Worm (Caenorhabditis elegans) whole organism, L4 larva: ENCODE results near the gene F13A2.10.
"Not testable (repeated sequence)": the region's sequence is repeated elsewhere in the genome, so short reads cannot be mapped to it uniquely, and the experiment has no call there.

Source experiments
- F37D6.2 ChIP-seq: sonication (generic microtip); optimal IDR thresholded peaks from 2 replicates; lab custom pipeline; 2016; ENCODE audit warnings: mild to moderate bottlenecking, missing genetic modification characterization, missing compliant biosample characterization
- T20F7.1 ChIP-seq: fragments of 200-800 bp; sonication (Bioruptor generic); optimal IDR thresholded peaks from 2 replicates; lab custom pipeline; 2018; ENCODE audit warnings: mild to moderate bottlenecking, missing genetic modification characterization, missing compliant biosample characterization
- aha-1 ChIP-seq: fragments of 150-350 bp; peaks from one replicate; lab custom pipeline; 2014; ENCODE audit warnings: missing biosample characterization, missing genetic modification characterization
- ama-1 ChIP-seq: fragments of 150-350 bp; optimal IDR thresholded peaks from 2 replicates; lab custom pipeline; 2014; ENCODE audit warnings: inconsistent platforms, mixed read lengths
- arid-1 ChIP-seq: fragments of 200-800 bp; sonication (Bioruptor generic); conservative IDR thresholded peaks from 2 replicates; pipeline ENCODE4 v1.3.6; 2022; ENCODE audit warnings: missing genetic modification reagents, missing genetic modification characterization, missing compliant biosample characterization
- ceh-20 ChIP-seq: fragments of 200-800 bp; sonication (Bioruptor generic); IDR thresholded peaks from 2 replicates; pipeline ENCODE4 v1.3.6; 2022; ENCODE audit warnings: missing genetic modification reagents, missing genetic modification characterization, missing compliant biosample characterization
- ceh-62 ChIP-seq: sonication (generic microtip); optimal IDR thresholded peaks from 2 replicates; lab custom pipeline; 2017; ENCODE audit warnings: missing biosample characterization, missing genetic modification characterization
- ceh-82 ChIP-seq: sonication (generic microtip); optimal IDR thresholded peaks from 2 replicates; lab custom pipeline; 2017; ENCODE audit warnings: missing biosample characterization, missing genetic modification characterization
- ctbp-1 ChIP-seq: fragments of 200-800 bp; sonication (Bioruptor generic); IDR thresholded peaks from 2 replicates; pipeline ENCODE4 v1.3.6; 2022; ENCODE audit warnings: missing genetic modification reagents, missing genetic modification characterization, missing compliant biosample characterization
- daf-19 ChIP-seq: fragments of 200-800 bp; sonication (Bioruptor generic); conservative IDR thresholded peaks from 2 replicates; pipeline ENCODE4 v1.3.6; 2022; ENCODE audit warnings: missing genetic modification characterization, missing compliant biosample characterization
- daf-8 ChIP-seq: fragments of 200-800 bp; sonication (Bioruptor generic); IDR thresholded peaks from 2 replicates; pipeline ENCODE4 v1.3.6; 2022; ENCODE audit warnings: missing genetic modification characterization, missing compliant biosample characterization
- dmd-6 ChIP-seq: fragments of 200-800 bp; sonication (Bioruptor generic); IDR thresholded peaks from 2 replicates; pipeline ENCODE4 v1.3.6; 2022; ENCODE audit warnings: missing genetic modification reagents, missing genetic modification characterization, missing compliant biosample characterization
- dmd-8 ChIP-seq: fragments of 200-800 bp; sonication (Bioruptor generic); IDR thresholded peaks from 2 replicates; pipeline ENCODE4 v1.3.6; 2022; ENCODE audit warnings: missing genetic modification characterization, missing compliant biosample characterization
- dpl-1 ChIP-seq: fragments of 150-350 bp; optimal IDR thresholded peaks from 2 replicates; lab custom pipeline; 2014; ENCODE audit warnings: missing biosample characterization, missing genetic modification reagents, missing genetic modification characterization
- egl-27 ChIP-seq: sonication (generic microtip); optimal IDR thresholded peaks from 3 replicates; lab custom pipeline; 2017; ENCODE audit warnings: missing biosample characterization, missing genetic modification reagents, missing genetic modification characterization
- fkh-10 ChIP-seq: fragments of 150-350 bp; optimal IDR thresholded peaks from 2 replicates; lab custom pipeline; 2014; ENCODE audit warnings: missing biosample characterization, missing genetic modification reagents, missing genetic modification characterization
- hlh-30 ChIP-seq: sonication (generic microtip); optimal IDR thresholded peaks from 2 replicates; lab custom pipeline; 2017; ENCODE audit warnings: antibody characterized with exemption, mild to moderate bottlenecking, missing genetic modification characterization, missing compliant biosample characterization; ENCODE audit not compliant: insufficient read depth
- hmg-1.1 ChIP-seq: fragments of 200-800 bp; sonication (Bioruptor generic); IDR thresholded peaks from 2 replicates; pipeline ENCODE4 v1.3.6; 2022; ENCODE audit warnings: missing genetic modification reagents, missing genetic modification characterization, missing compliant biosample characterization
- lim-7 ChIP-seq: fragments of 200-800 bp; sonication (Bioruptor generic); IDR thresholded peaks from 2 replicates; pipeline ENCODE4 v1.3.6; 2022; ENCODE audit warnings: missing genetic modification characterization, missing compliant biosample characterization
- lin-38 ChIP-seq: fragments of 200-800 bp; sonication (Bioruptor generic); IDR thresholded peaks from 2 replicates; pipeline ENCODE4 v1.3.6; 2022; ENCODE audit warnings: missing genetic modification reagents, missing genetic modification characterization, missing compliant biosample characterization
- lin-39 ChIP-seq: fragments of 150-350 bp; optimal IDR thresholded peaks from 2 replicates; lab custom pipeline; 2014; ENCODE audit warnings: missing biosample characterization, missing genetic modification reagents, missing genetic modification characterization
- mep-1 ChIP-seq: fragments of 150-350 bp; sonication (generic microtip); optimal IDR thresholded peaks from 3 replicates; lab custom pipeline; 2014; ENCODE audit warnings: missing biosample characterization, missing genetic modification characterization
- mes-2 ChIP-seq: sonication (generic microtip); optimal IDR thresholded peaks from 2 replicates; lab custom pipeline; 2016; ENCODE audit warnings: missing genotype, mild to moderate bottlenecking, missing genetic modification characterization, missing compliant biosample characterization; ENCODE audit not compliant: poor library complexity, severe bottlenecking
- nhr-11 ChIP-seq: fragments of 150-350 bp; optimal IDR thresholded peaks from 2 replicates; lab custom pipeline; 2014; ENCODE audit warnings: missing biosample characterization, missing genetic modification characterization
- nhr-111 ChIP-seq: fragments of 200-800 bp; sonication (Bioruptor generic); optimal IDR thresholded peaks from 2 replicates; lab custom pipeline; 2018; ENCODE audit warnings: mild to moderate bottlenecking, missing genetic modification characterization, missing compliant biosample characterization
- nhr-42 ChIP-seq: fragments of 200-800 bp; sonication (Bioruptor generic); IDR thresholded peaks from 2 replicates; pipeline ENCODE4 v1.3.6; 2022; ENCODE audit warnings: missing genetic modification characterization, missing compliant biosample characterization
- nhr-76 ChIP-seq: fragments of 150-350 bp; optimal IDR thresholded peaks from 2 replicates; lab custom pipeline; 2014; ENCODE audit warnings: missing biosample characterization, missing genetic modification characterization
- php-3 ChIP-seq: fragments of 200-800 bp; sonication (Bioruptor generic); IDR thresholded peaks from 2 replicates; pipeline ENCODE4 v1.3.6; 2022; ENCODE audit warnings: missing genetic modification reagents, missing genetic modification characterization, missing compliant biosample characterization
- set-16 ChIP-seq: fragments of 200-800 bp; sonication (Bioruptor generic); IDR thresholded peaks from 2 replicates; pipeline ENCODE4 v1.3.6; 2022; ENCODE audit warnings: missing genetic modification reagents, missing genetic modification characterization, missing compliant biosample characterization
- tag-97 ChIP-seq: fragments of 200-800 bp; sonication (Bioruptor generic); IDR thresholded peaks from 2 replicates; pipeline ENCODE4 v1.3.6; 2022; ENCODE audit warnings: missing genetic modification characterization, missing compliant biosample characterization
- unc-39 ChIP-seq: sonication (generic microtip); optimal IDR thresholded peaks from 2 replicates; lab custom pipeline; 2017; ENCODE audit warnings: missing biosample characterization, missing genetic modification characterization
- unc-62 ChIP-seq, 3 experiments: fragments of 150-350 bp in 1 of 3; sonication (generic microtip); optimal IDR thresholded peaks in 2 of 3; peaks in 1 of 3; 1 replicate in 1 of 3; 2 replicates in 2 of 3; lab custom pipeline; 2014 to 2017; ENCODE audit warnings: missing biosample characterization in 3 of 3, missing genetic modification characterization in 3 of 3, missing genetic modification reagents in 3 of 3, missing genotype in 1 of 3
- zfp-3 ChIP-seq: fragments of 200-800 bp; sonication (Bioruptor generic); conservative IDR thresholded peaks from 2 replicates; pipeline ENCODE4 v1.3.6; 2022; ENCODE audit warnings: missing genetic modification reagents, missing genetic modification characterization, missing compliant biosample characterization
- zip-11 ChIP-seq: fragments of 200-800 bp; sonication (Bioruptor generic); IDR thresholded peaks from 2 replicates; pipeline ENCODE4 v1.3.6; 2022; ENCODE audit warnings: missing genetic modification characterization, missing compliant biosample characterization
- ztf-7 ChIP-seq: fragments of 150-350 bp; optimal IDR thresholded peaks from 2 replicates; lab custom pipeline; 2014; ENCODE audit warnings: missing biosample characterization, missing genetic modification characterization

The F13A2.10 gene

ce11 chrV:4386173-4386572 is at the start of gene F13A2.10:
TSS of gene F13A2.10 (minus strand) at chrV:4386273.
- TF ChIP-seq lin-38 (GFP tag; lab: Robert Waterston, UW) (no peak), aha-1 (tag; lab: Kevin White, UChicago) (peak; percentile 34)

ce11 chrV:4435411-4435981 is 49.4 kb upstream of the F13A2.10 start, which contains the start of gene Y47D7A.13:
TSS of gene Y47D7A.13 (minus strand) at chrV:4435927.
- TF ChIP-seq unc-39 (tag; lab: Kevin White, UChicago), result no peak
- peak; percentile 96 for TF ChIP-seq set-16
- 0 out of 2 replicates have a peak, but pooled peaks have one; percentile 17 for TF ChIP-seq lin-38 (GFP tag; lab: Robert Waterston, UW)
- TF ChIP-seq, all 104 proteins: peak for 2

- no peak for TF ChIP-seq nhr-11 (tag; lab: Kevin White, UChicago)
- TF ChIP-seq aha-1 (tag; lab: Kevin White, UChicago), result peak; percentile 82
- TF ChIP-seq ceh-82 (tag; lab: Kevin White, UChicago), result no peak
- peak; percentile 96 for TF ChIP-seq set-16
- TF ChIP-seq ztf-7 (tag; lab: Kevin White, UChicago), result no peak
- no peak for TF ChIP-seq daf-19 (GFP tag; lab: Robert Waterston, UW)
- no peak for TF ChIP-seq F37D6.2 (tag; lab: Kevin White, UChicago)
- 0 out of 2 replicates have a peak, but pooled peaks have one; percentile 45 for TF ChIP-seq dmd-8
Measured at ce11 chrV:4432783-4433237, 46.7 kb upstream of the F13A2.10 start, which contains the start of gene Y47D7A.15. TSS of gene Y47D7A.15 (minus strand) at chrV:4433187.

ce11 chrV:4432196-4432595 is 46.1 kb upstream of the F13A2.10 start:
- TF ChIP-seq unc-62 (GFP tag; optimal IDR thresholded peaks at IDR 0.05 in 1 of 2; lab: Kevin White, UChicago) (peak in 1 of 2 experiments; percentile 22), set-16 (peak; percentile 46; the same call in 1 of the 2 replicates)
- TF ChIP-seq unc-62 (tag; optimal IDR thresholded peaks at IDR 0.05; lab: Kevin White, UChicago), result not testable (repeated sequence)
- TF ChIP-seq, all 104 proteins: peak for 2; not testable (repeated sequence) for 102

ce11 chrV:4429576-4429975 is 43.5 kb upstream of the F13A2.10 start, which contains the start of gene Y47D7A.12:
TSS of gene Y47D7A.12 (minus strand) at chrV:4429676.
- TF ChIP-seq lin-39 (tag; lab: Kevin White, UChicago) (no peak), egl-27 (tag; lab: Kevin White, UChicago) (no peak), zip-11 (GFP tag; lab: Robert Waterston, UW) (no peak), ama-1 (no peak), ctbp-1 (no peak), mes-2 (tag; lab: Kevin White, UChicago) (no peak), fkh-10 (no peak), tag-97 (GFP tag; lab: Robert Waterston, UW) (no peak)
- TF ChIP-seq, all 104 proteins: peak for 0

ce11 chrV:4428202-4428601 is 42.1 kb upstream of the F13A2.10 start, which contains the start of gene Y47D7A.11:
TSS of gene Y47D7A.11 (minus strand) at chrV:4428302.
- TF ChIP-seq unc-62 (GFP tag; optimal IDR thresholded peaks at IDR 0.05 in 1 of 2; lab: Kevin White, UChicago) (peak in 1 of 2 experiments; percentile 28), unc-62 (tag; optimal IDR thresholded peaks at IDR 0.05; lab: Kevin White, UChicago) (no peak), daf-8 (GFP tag; lab: Robert Waterston, UW) (no peak), tag-97 (GFP tag; lab: Robert Waterston, UW) (no peak), arid-1 (no peak), nhr-76 (tag; lab: Kevin White, UChicago) (no peak), ctbp-1 (no peak), lim-7 (GFP tag; lab: Robert Waterston, UW) (no peak), T20F7.1 (no peak)
- TF ChIP-seq, all 104 proteins: peak for 1

- no peak for TF ChIP-seq ceh-62 (tag; lab: Kevin White, UChicago)
- TF ChIP-seq nhr-42 (GFP tag; lab: Robert Waterston, UW), result no peak
- no peak for TF ChIP-seq dpl-1
- no peak for TF ChIP-seq hlh-30
- no peak for TF ChIP-seq ceh-20 (GFP tag; lab: Robert Waterston, UW)
- no peak for TF ChIP-seq mep-1
- no peak for TF ChIP-seq php-3 (GFP tag; lab: Robert Waterston, UW)
- no peak for TF ChIP-seq lin-38 (GFP tag; lab: Robert Waterston, UW)
- TF ChIP-seq hmg-1.1 (GFP tag; lab: Robert Waterston, UW), result no peak
- no peak for TF ChIP-seq dmd-6
- no peak for TF ChIP-seq dmd-8
- TF ChIP-seq nhr-111 (GFP tag; lab: Kevin White, UChicago), result no peak
- TF ChIP-seq zfp-3 (GFP tag; lab: Robert Waterston, UW), result no peak
Measured at ce11 chrV:4423860-4424401, 37.9 kb upstream of the F13A2.10 start, which contains the start of the genes Y47D7A.9 and Y47D7A.19. TSS of gene Y47D7A.9 (minus strand) at chrV:4423960. TSS of gene Y47D7A.19 (plus strand) at chrV:4424351.
